Worm (Caenorhabditis elegans): ENCODE data around the gene Y57G11C.36.

The Y57G11C.36 gene

DNA sequence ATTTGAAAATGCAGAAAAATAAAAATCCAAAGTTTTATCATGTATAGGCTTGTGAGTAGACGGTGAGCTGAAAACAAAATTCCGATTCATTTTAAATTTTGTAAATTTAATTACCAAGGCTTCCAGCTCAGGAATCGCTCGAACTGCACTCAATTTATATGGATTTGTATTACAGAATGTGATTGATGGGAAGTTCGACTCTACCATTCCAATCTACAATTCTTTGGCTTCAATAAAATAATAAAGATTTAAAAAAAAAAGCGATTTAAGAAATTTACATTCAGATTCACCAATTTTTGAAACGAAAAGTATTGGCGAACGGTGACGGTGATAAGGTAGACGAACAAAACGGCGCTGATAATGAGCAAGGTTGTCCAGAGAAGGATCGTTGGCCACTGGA, 2.9 kb downstream of the Y57G11C.36 start:
- TF ChIP-seq cog-1 (tag; optimal IDR thresholded peaks at IDR 0.05) = no peak
- no peak for TF ChIP-seq flt-1 (GFP tag; IDR thresholded peaks at IDR 0.05)
- TF ChIP-seq T22C8.4 (GFP tag; IDR thresholded peaks at IDR 0.05) = no peak

DNA sequence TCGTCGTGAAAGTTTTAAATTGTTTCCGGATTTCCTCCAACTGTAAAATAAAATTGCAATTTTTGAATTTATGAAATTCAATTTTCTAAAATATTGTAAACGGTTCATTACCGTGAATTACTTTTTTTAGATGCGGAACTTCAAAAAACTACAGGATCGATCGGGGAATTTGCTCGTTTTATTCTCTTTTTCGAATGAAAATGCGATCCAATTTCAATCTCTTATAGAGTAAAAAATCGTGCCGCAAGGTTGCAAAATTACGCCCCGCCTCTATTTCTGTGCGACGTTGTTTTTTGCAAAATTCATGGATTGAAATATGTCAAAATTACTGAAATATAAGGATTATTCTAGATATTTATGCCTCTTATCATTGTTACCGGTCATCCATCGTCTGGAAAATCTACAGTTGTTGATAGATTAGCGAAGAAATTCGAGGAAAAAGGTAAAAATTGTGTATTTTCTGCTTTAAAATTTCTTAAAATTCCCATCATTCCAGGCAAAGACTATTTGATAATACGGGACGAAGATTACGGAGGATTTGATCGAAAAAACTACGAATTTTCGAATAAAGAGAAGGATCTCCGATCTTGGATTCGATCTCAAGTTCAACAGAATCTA, 4.3 kb downstream of the Y57G11C.36 start, which contains the start of gene Y57G11C.43:
Y57G11C.43 (plus strand) TSS at position 224 of the 618 bp plus-strand sequence.
- no peak for TF ChIP-seq tab-1 (GFP tag; IDR thresholded peaks at IDR 0.05)
- no peak for TF ChIP-seq cog-1 (tag; optimal IDR thresholded peaks at IDR 0.05)
- no peak for TF ChIP-seq klf-2 (GFP tag; conservative IDR thresholded peaks at IDR 0.05)
- TF ChIP-seq ztf-23 (GFP tag; IDR thresholded peaks at IDR 0.05) = no peak
- no peak for TF ChIP-seq ref-1 (GFP tag; conservative IDR thresholded peaks at IDR 0.05)
- no peak for TF ChIP-seq ztf-29 (GFP tag; IDR thresholded peaks at IDR 0.05)
- no peak for TF ChIP-seq med-1 (GFP tag; optimal IDR thresholded peaks at IDR 0.05; ENCODE audit: insufficient read depth)
- TF ChIP-seq T22C8.4 (GFP tag; IDR thresholded peaks at IDR 0.05) = no peak
- TF ChIP-seq flt-1 (GFP tag; IDR thresholded peaks at IDR 0.05) = no peak

ce11 chrIV:14767693-14768251, 5.8 kb downstream of the Y57G11C.36 start, which contains the start of the genes mrps-7 and Y57G11C.3:
Gene mrps-7 (minus strand): TSS chrIV:14767730.
Gene Y57G11C.3 (plus strand): TSS chrIV:14768201.
- TF ChIP-seq ref-1 (GFP tag; conservative IDR thresholded peaks at IDR 0.05) = no peak
- TF ChIP-seq T22C8.4 (GFP tag; IDR thresholded peaks at IDR 0.05) = no peak
- peak; percentile 73 for TF ChIP-seq cog-1 (tag; optimal IDR thresholded peaks at IDR 0.05)

ce11 chrIV:14766382-14766781, 7.2 kb downstream of the Y57G11C.36 start, which contains the start of gene vti-1:
Gene vti-1 (minus strand): TSS chrIV:14766665.
- TF ChIP-seq flt-1 (GFP tag; IDR thresholded peaks at IDR 0.05) (no peak), cog-1 (tag; optimal IDR thresholded peaks at IDR 0.05) (no peak), ref-1 (GFP tag; conservative IDR thresholded peaks at IDR 0.05) (no peak), klf-2 (GFP tag; conservative IDR thresholded peaks at IDR 0.05) (no peak), T22C8.4 (GFP tag; IDR thresholded peaks at IDR 0.05) (no peak)

- no peak for TF ChIP-seq klf-2 (GFP tag; conservative IDR thresholded peaks at IDR 0.05)
- TF ChIP-seq med-1 (GFP tag; optimal IDR thresholded peaks at IDR 0.05; ENCODE audit: insufficient read depth) = no peak
- TF ChIP-seq cog-1 (tag; optimal IDR thresholded peaks at IDR 0.05) = no peak
- no peak for TF ChIP-seq ztf-29 (GFP tag; IDR thresholded peaks at IDR 0.05)
- no peak for TF ChIP-seq ref-1 (GFP tag; conservative IDR thresholded peaks at IDR 0.05)
- TF ChIP-seq T22C8.4 (GFP tag; IDR thresholded peaks at IDR 0.05) = no peak
- no peak for TF ChIP-seq ztf-23 (GFP tag; IDR thresholded peaks at IDR 0.05)
- TF ChIP-seq tab-1 (GFP tag; IDR thresholded peaks at IDR 0.05) = no peak
- TF ChIP-seq flt-1 (GFP tag; IDR thresholded peaks at IDR 0.05) = no peak
Observed at ce11 chrIV:14765336-14765735, 8.2 kb downstream of the Y57G11C.36 start, which contains the start of gene Y57G11C.5. Gene Y57G11C.5 (minus strand): TSS chrIV:14765436.

DNA sequence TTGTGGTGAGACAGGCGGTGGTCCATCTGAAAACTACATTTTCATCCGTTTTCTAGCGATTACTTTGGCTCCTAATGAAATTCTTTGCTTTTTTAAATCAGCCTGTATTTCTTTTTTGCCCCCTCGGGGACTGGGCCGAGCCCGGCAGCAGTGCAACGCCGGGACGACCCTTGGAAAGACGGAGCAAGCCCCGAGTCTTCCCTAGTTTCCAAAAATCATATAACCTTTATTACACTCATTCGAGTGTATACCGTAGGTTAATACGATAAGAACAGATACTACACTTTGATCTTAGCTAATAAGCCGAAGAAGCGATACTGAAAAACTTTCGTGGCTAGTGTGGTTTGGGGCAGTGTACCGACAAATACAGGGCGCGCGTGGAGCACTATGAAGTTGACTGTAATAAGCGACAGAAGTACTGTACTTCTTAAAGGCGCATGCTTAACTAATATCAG, 8.8 kb downstream of the Y57G11C.36 start:
- TF ChIP-seq flt-1 (GFP tag; IDR thresholded peaks at IDR 0.05) = no peak
- no peak for TF ChIP-seq klf-2 (GFP tag; conservative IDR thresholded peaks at IDR 0.05)
- no peak for TF ChIP-seq cog-1 (tag; optimal IDR thresholded peaks at IDR 0.05)
- TF ChIP-seq ztf-23 (GFP tag; IDR thresholded peaks at IDR 0.05) = no peak
- no peak for TF ChIP-seq ztf-29 (GFP tag; IDR thresholded peaks at IDR 0.05)
- TF ChIP-seq T22C8.4 (GFP tag; IDR thresholded peaks at IDR 0.05) = no peak
- no peak for TF ChIP-seq tab-1 (GFP tag; IDR thresholded peaks at IDR 0.05)
- TF ChIP-seq med-1 (GFP tag; optimal IDR thresholded peaks at IDR 0.05; ENCODE audit: insufficient read depth) = no peak
- TF ChIP-seq ref-1 (GFP tag; conservative IDR thresholded peaks at IDR 0.05) = no peak

- TF ChIP-seq ztf-23 (GFP tag; IDR thresholded peaks at IDR 0.05) (no peak), T22C8.4 (GFP tag; IDR thresholded peaks at IDR 0.05) (no peak), flt-1 (GFP tag; IDR thresholded peaks at IDR 0.05) (no peak), tab-1 (GFP tag; IDR thresholded peaks at IDR 0.05) (no peak)
Observed at ce11 chrIV:14763938-14764718, 9.5 kb downstream of the Y57G11C.36 start.

ce11 chrIV:14763348-14763747, 10.2 kb downstream of the Y57G11C.36 start:
- TF ChIP-seq cog-1 (tag; optimal IDR thresholded peaks at IDR 0.05) = peak; percentile 12

DNA sequence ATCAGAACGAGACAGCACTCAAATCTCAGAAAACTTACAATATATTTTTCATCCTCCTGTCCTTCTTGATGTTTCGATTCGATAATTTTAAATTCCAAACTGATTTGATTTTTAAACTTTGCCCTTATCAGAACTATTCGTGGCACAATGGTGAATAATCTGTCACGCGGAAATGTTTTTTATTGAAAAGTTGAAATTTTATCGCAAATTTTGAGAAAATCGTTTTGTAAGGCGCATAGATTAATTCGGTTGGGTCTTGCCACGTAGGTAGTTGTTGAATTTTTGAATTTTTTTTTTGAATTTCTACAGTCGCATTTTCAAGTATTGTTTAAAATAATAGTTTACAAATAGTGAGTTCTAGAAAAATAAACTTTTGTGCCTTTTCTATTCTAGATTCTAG, 12.7 kb downstream of the Y57G11C.36 start, which contains the start of gene ptp-5.2:
ptp-5.2 (minus strand) TSS at position 101 of the 400 bp plus-strand sequence.
- TF ChIP-seq cog-1 (tag; optimal IDR thresholded peaks at IDR 0.05) (no peak), flt-1 (GFP tag; IDR thresholded peaks at IDR 0.05) (no peak), ztf-29 (GFP tag; IDR thresholded peaks at IDR 0.05) (no peak), T22C8.4 (GFP tag; IDR thresholded peaks at IDR 0.05) (no peak), tab-1 (GFP tag; IDR thresholded peaks at IDR 0.05) (no peak), klf-2 (GFP tag; conservative IDR thresholded peaks at IDR 0.05) (no peak), med-1 (GFP tag; optimal IDR thresholded peaks at IDR 0.05; ENCODE audit: insufficient read depth) (no peak), ref-1 (GFP tag; conservative IDR thresholded peaks at IDR 0.05) (no peak), ztf-23 (GFP tag; IDR thresholded peaks at IDR 0.05) (no peak)

- no peak for TF ChIP-seq flt-1 (GFP tag; IDR thresholded peaks at IDR 0.05)
- no peak for TF ChIP-seq tab-1 (GFP tag; IDR thresholded peaks at IDR 0.05)
- TF ChIP-seq ref-1 (GFP tag; conservative IDR thresholded peaks at IDR 0.05) = no peak
- TF ChIP-seq ztf-23 (GFP tag; IDR thresholded peaks at IDR 0.05) = no peak
- no peak for TF ChIP-seq med-1 (GFP tag; optimal IDR thresholded peaks at IDR 0.05; ENCODE audit: insufficient read depth)
- TF ChIP-seq T22C8.4 (GFP tag; IDR thresholded peaks at IDR 0.05) = no peak
- TF ChIP-seq cog-1 (tag; optimal IDR thresholded peaks at IDR 0.05) = no peak
- no peak for TF ChIP-seq ztf-29 (GFP tag; IDR thresholded peaks at IDR 0.05)
- no peak for TF ChIP-seq klf-2 (GFP tag; conservative IDR thresholded peaks at IDR 0.05)
Observed at ce11 chrIV:14759662-14760061, 13.9 kb downstream of the Y57G11C.36 start.

Measured in whole organism, midembryonic.